Fruit fly (Drosophila melanogaster) whole organism, embryonic: ENCODE measurements around the gene CG15043.

Source experiments
- Awh ChIP-seq: fragments of 200-800 bp; sonication (Bioruptor generic); IDR thresholded peaks from 2 replicates; pipeline ENCODE4, ENCODE4 v1.3.6; 2022; ENCODE audit warnings: missing biosample characterization, missing genetic modification characterization
- BtbVII ChIP-seq: fragments of 200-800 bp; sonication (Bioruptor generic); optimal IDR thresholded peaks from 3 replicates; lab custom pipeline; 2017; ENCODE audit warnings: missing biosample characterization, mild to moderate bottlenecking, missing genetic modification characterization
- CG10366 ChIP-seq: fragments of 200-800 bp; sonication (Bioruptor generic); IDR thresholded peaks from 2 replicates; pipeline ENCODE4 v1.3.6; 2022; ENCODE audit warnings: missing biosample characterization, missing genetic modification characterization
- CG10462 ChIP-seq: fragments of 200-800 bp; sonication (Bioruptor generic); optimal IDR thresholded peaks from 2 replicates; lab custom pipeline; 2016; ENCODE audit warnings: missing biosample characterization, missing genetic modification characterization
- CG14965 ChIP-seq: fragments of 200-800 bp; sonication (Bioruptor generic); optimal IDR thresholded peaks from 2 replicates; lab custom pipeline; 2016; ENCODE audit warnings: missing biosample characterization, missing genetic modification characterization, borderline replicate concordance
- CG15514 ChIP-seq: fragments of 200-800 bp; sonication (Bioruptor generic); optimal IDR thresholded peaks from 3 replicates; lab custom pipeline; 2017; ENCODE audit warnings: missing biosample characterization, missing genetic modification characterization, mild to moderate bottlenecking, moderate library complexity, missing genetic modification reagents
- CG17829 ChIP-seq: fragments of 200-800 bp; optimal IDR thresholded peaks from 2 replicates; lab custom pipeline; 2019; ENCODE audit warnings: missing biosample characterization, mild to moderate bottlenecking, missing genetic modification characterization, moderate library complexity
- CG31441 ChIP-seq: fragments of 200-800 bp; sonication (Bioruptor generic); IDR thresholded peaks from 2 replicates; pipeline ENCODE4 v1.3.6; 2022; ENCODE audit warnings: missing biosample characterization, missing genetic modification characterization
- CG3281 ChIP-seq: fragments of 200-800 bp; sonication (Bioruptor generic); optimal IDR thresholded peaks from 3 replicates; lab custom pipeline; 2017; ENCODE audit warnings: missing biosample characterization, mild to moderate bottlenecking, missing genetic modification characterization
- CG3407 ChIP-seq: fragments of 200-800 bp; sonication (Bioruptor generic); optimal IDR thresholded peaks from 2 replicates; lab custom pipeline; 2018; ENCODE audit warnings: missing biosample characterization, mild to moderate bottlenecking, missing genetic modification characterization
- CG6654 ChIP-seq: fragments of 200-800 bp; sonication (Bioruptor generic); optimal IDR thresholded peaks from 2 replicates; lab custom pipeline; 2017; ENCODE audit warnings: missing biosample characterization, mild to moderate bottlenecking, missing genetic modification characterization
- CG7928 ChIP-seq: fragments of 200-800 bp; sonication (Bioruptor generic); optimal IDR thresholded peaks from 2 replicates; lab custom pipeline; 2017; ENCODE audit warnings: missing biosample characterization, mild to moderate bottlenecking, missing genetic modification characterization
- CG9215 ChIP-seq: fragments of 200-800 bp; sonication (Bioruptor generic); IDR thresholded peaks from 2 replicates; pipeline ENCODE4 v1.3.6; 2022; ENCODE audit warnings: missing biosample characterization, missing genetic modification characterization
- Dbx ChIP-seq: fragments of 200-800 bp; sonication (Bioruptor generic); IDR thresholded peaks from 3 replicates; pipeline ENCODE4 v1.3.6; 2022; ENCODE audit warnings: missing biosample characterization, missing genetic modification characterization
- Elba2 ChIP-seq: fragments of 200-800 bp; sonication (Bioruptor generic); optimal IDR thresholded peaks from 3 replicates; lab custom pipeline; 2016; ENCODE audit warnings: missing biosample characterization, missing genetic modification characterization
- H15 ChIP-seq: fragments of 200-800 bp; sonication (Bioruptor generic); IDR thresholded peaks from 3 replicates; pipeline ENCODE4 v1.3.6; 2022; ENCODE audit warnings: missing biosample characterization, missing genetic modification characterization
- HHEX ChIP-seq: fragments of 200-800 bp; sonication (Bioruptor generic); optimal IDR thresholded peaks from 3 replicates; lab custom pipeline; 2017; ENCODE audit warnings: missing biosample characterization, mild to moderate bottlenecking, missing genetic modification characterization, missing genetic modification reagents
- HmgZ ChIP-seq: fragments of 200-800 bp; sonication (Bioruptor generic); optimal IDR thresholded peaks from 2 replicates; lab custom pipeline; 2018; ENCODE audit warnings: missing biosample characterization, mild to moderate bottlenecking, missing genetic modification characterization
- Hr78 ChIP-seq, 2 experiments: fragments of 200-800 bp in 1 of 2; fragments of >200 bp in 1 of 2; sonication (Bioruptor generic) in 1 of 2; optimal IDR thresholded peaks; 2 replicates each; lab custom pipeline; 2017 to 2019; ENCODE audit warnings: missing biosample characterization in 2 of 2, missing genetic modification characterization in 2 of 2, mild to moderate bottlenecking in 1 of 2, moderate library complexity in 1 of 2
- Hsf ChIP-seq: fragments of 200-800 bp; sonication (Bioruptor generic); optimal IDR thresholded peaks from 3 replicates; lab custom pipeline; 2016; ENCODE audit warnings: missing biosample characterization, missing genetic modification characterization
- Kr ChIP-seq: fragments of 200-800 bp; sonication (Bioruptor generic); optimal IDR thresholded peaks from 2 replicates; lab custom pipeline; 2017; ENCODE audit warnings: missing biosample characterization, mild to moderate bottlenecking, missing genetic modification characterization
- Med ChIP-seq: fragments of 200-800 bp; sonication (Bioruptor generic); peaks from one replicate; lab custom pipeline; 2016; ENCODE audit warnings: missing biosample characterization, missing genetic modification characterization, mild to moderate bottlenecking, inconsistent platforms, moderate library complexity
- Neu2 ChIP-seq: fragments of 200-800 bp; sonication (Bioruptor generic); optimal IDR thresholded peaks from 3 replicates; lab custom pipeline; 2016; ENCODE audit warnings: missing biosample characterization, missing genetic modification characterization, borderline replicate concordance
- Optix ChIP-seq: fragments of 200-800 bp; sonication (Bioruptor generic); IDR thresholded peaks from 3 replicates; pipeline ENCODE4 v1.3.6; 2022; ENCODE audit warnings: missing biosample characterization, missing genetic modification characterization
- Pdp1 ChIP-seq, 2 experiments: fragments of 200-800 bp; sonication (Bioruptor generic); optimal IDR thresholded peaks; 3 replicates each; lab custom pipeline; 2016; ENCODE audit warnings: missing biosample characterization in 2 of 2, missing genetic modification characterization in 2 of 2, mild to moderate bottlenecking in 1 of 2, moderate library complexity in 1 of 2
- Rfx ChIP-seq: fragments of 200-800 bp; sonication (Bioruptor generic); IDR thresholded peaks from 2 replicates; pipeline ENCODE4 v1.3.6; 2022; ENCODE audit warnings: missing biosample characterization, missing genetic modification characterization
- Vsx1 ChIP-seq: fragments of 200-800 bp; sonication (Bioruptor generic); optimal IDR thresholded peaks from 2 replicates; lab custom pipeline; 2017; ENCODE audit warnings: missing biosample characterization, mild to moderate bottlenecking, missing genetic modification characterization, missing genetic modification reagents
- ac ChIP-seq: fragments of 200-800 bp; sonication (Bioruptor generic); optimal IDR thresholded peaks from 3 replicates; lab custom pipeline; 2017; ENCODE audit warnings: missing biosample characterization, mild to moderate bottlenecking, missing genetic modification characterization
- ara ChIP-seq: fragments of 200-800 bp; sonication (Bioruptor generic); IDR thresholded peaks from 2 replicates; pipeline ENCODE4 v1.3.6; 2022; ENCODE audit warnings: missing biosample characterization, missing genetic modification characterization
- bsh ChIP-seq, 2 experiments: fragments of 200-800 bp; sonication (Bioruptor generic); optimal IDR thresholded peaks; 2 replicates each; lab custom pipeline; 2017 to 2018; ENCODE audit warnings: mild to moderate bottlenecking in 2 of 2, missing biosample characterization in 2 of 2, missing genetic modification characterization in 2 of 2, moderate library complexity in 1 of 2
- btn ChIP-seq: fragments of 200-800 bp; sonication (Bioruptor generic); optimal IDR thresholded peaks from 2 replicates; lab custom pipeline; 2016; ENCODE audit warnings: missing biosample characterization, missing genetic modification characterization
- dysf ChIP-seq: fragments of 200-800 bp; sonication (Bioruptor generic); IDR thresholded peaks from 3 replicates; pipeline ENCODE4 v1.3.6; 2022; ENCODE audit warnings: missing biosample characterization, missing genetic modification characterization
- fd102C ChIP-seq: fragments of 200-800 bp; sonication (Bioruptor generic); optimal IDR thresholded peaks from 2 replicates; lab custom pipeline; 2018; ENCODE audit warnings: missing biosample characterization, mild to moderate bottlenecking, missing genetic modification characterization, moderate library complexity
- fd3F ChIP-seq: fragments of 200-800 bp; sonication (Bioruptor generic); optimal IDR thresholded peaks from 2 replicates; lab custom pipeline; 2018; ENCODE audit warnings: missing biosample characterization, mild to moderate bottlenecking, missing genetic modification characterization, moderate library complexity
- gcm ChIP-seq: fragments of 200-800 bp; sonication (Bioruptor generic); optimal IDR thresholded peaks from 2 replicates; lab custom pipeline; 2019; ENCODE audit warnings: missing biosample characterization, mild to moderate bottlenecking, missing genetic modification characterization, moderate library complexity
- gro ChIP-seq: fragments of 200-800 bp; sonication (Bioruptor generic); optimal IDR thresholded peaks from 2 replicates; lab custom pipeline; 2016; ENCODE audit warnings: missing biosample characterization, missing genetic modification characterization
- jumu ChIP-seq: fragments of 200-800 bp; sonication (Bioruptor generic); optimal IDR thresholded peaks from 3 replicates; lab custom pipeline; 2016; ENCODE audit warnings: missing biosample characterization, missing genetic modification characterization
- maf-S ChIP-seq: fragments of 200-800 bp; sonication (Bioruptor generic); optimal IDR thresholded peaks from 2 replicates; lab custom pipeline; 2016; ENCODE audit warnings: missing biosample characterization, missing genetic modification characterization
- pnt ChIP-seq: fragments of 200-800 bp; sonication (Bioruptor generic); optimal IDR thresholded peaks from 3 replicates; lab custom pipeline; 2016; ENCODE audit warnings: missing biosample characterization, missing genetic modification characterization
- schlank ChIP-seq: fragments of 200-800 bp; sonication (Bioruptor generic); optimal IDR thresholded peaks from 2 replicates; lab custom pipeline; 2018; ENCODE audit warnings: missing biosample characterization, mild to moderate bottlenecking, missing genetic modification characterization
- sd ChIP-seq: fragments of 200-800 bp; sonication (Bioruptor generic); optimal IDR thresholded peaks from 3 replicates; lab custom pipeline; 2018; ENCODE audit warnings: missing biosample characterization, mild to moderate bottlenecking, missing genetic modification characterization, moderate library complexity
- so ChIP-seq: fragments of 200-800 bp; sonication (Bioruptor generic); IDR thresholded peaks from 3 replicates; pipeline ENCODE4 v1.3.6; 2022; ENCODE audit warnings: missing biosample characterization, missing genetic modification characterization
- sug ChIP-seq: fragments of 200-800 bp; optimal IDR thresholded peaks from 2 replicates; lab custom pipeline; 2019; ENCODE audit warnings: missing biosample characterization, mild to moderate bottlenecking, missing genetic modification characterization, moderate library complexity
- unpg ChIP-seq: fragments of 200-800 bp; sonication (Bioruptor generic); optimal IDR thresholded peaks from 3 replicates; lab custom pipeline; 2018; ENCODE audit warnings: missing biosample characterization, mild to moderate bottlenecking, missing genetic modification characterization, moderate library complexity

Gene CG15043

DNA sequence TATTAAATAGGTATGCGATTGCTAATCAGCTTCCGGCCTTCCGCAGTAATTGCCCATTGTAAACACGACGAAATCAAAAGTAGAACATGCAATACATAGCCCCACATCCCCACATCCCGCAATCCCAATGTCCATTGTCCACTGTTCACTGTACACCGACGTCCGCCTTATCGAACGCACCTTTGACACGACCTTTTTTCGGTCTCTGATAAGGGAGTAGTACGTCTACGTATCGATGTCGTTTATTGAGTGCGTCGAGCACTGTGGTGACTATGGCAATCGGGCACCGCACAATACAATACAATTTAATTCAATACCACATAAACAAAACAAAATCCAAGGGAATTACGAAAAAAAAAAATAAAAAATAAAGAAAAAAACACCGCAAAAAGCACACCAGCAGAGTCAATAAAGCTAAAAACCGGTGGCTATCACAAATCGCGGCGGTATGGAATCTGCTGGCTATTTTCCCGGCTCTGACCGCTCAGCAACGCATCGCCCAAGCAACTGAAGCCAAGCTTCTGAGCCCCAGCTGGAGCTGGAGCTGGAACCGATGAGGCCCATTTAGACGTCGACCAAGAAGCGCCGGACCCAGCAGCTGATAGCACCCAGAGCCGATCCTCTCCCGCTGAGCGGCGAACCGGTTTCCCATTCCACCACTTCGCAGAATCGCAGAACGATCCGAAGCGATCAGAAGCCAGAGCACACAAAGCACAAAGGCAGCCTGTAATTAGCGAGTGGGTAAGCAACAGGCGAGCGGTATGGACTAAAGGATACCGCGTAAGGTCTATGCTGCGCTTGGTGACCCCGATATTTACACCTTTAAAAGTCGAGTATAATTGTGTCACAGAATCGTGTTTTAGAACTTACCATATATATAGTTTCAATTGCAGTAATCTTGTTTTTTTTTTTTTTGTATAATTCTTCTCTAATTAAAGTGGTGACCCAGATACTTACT is 10.4 kb downstream of the CG15043 start, which contains the start of gene Hayan (continued):
- no peak for TF ChIP-seq CG10462 (GFP tag; lab: Kevin White, UChicago)
- no peak for TF ChIP-seq CG3407 (GFP tag; lab: Kevin White, UChicago)
- no peak for TF ChIP-seq Elba2 (GFP tag; lab: Kevin White, UChicago)
- no peak for TF ChIP-seq gcm
- no peak for TF ChIP-seq BtbVII (GFP tag; lab: Kevin White, UChicago)
- no peak for TF ChIP-seq jumu (GFP tag; lab: Kevin White, UChicago)
- no peak for TF ChIP-seq dysf (GFP tag; lab: Robert Waterston, UW)
- peak; percentile 76 for TF ChIP-seq sug (tag; lab: Kevin White, UChicago)
- no peak for TF ChIP-seq fd3F
- no peak for TF ChIP-seq so (GFP tag; lab: Robert Waterston, UW)
- no peak for TF ChIP-seq ac (GFP tag; lab: Kevin White, UChicago)
- no peak for TF ChIP-seq Neu2
- no peak for TF ChIP-seq CG17829
- TF ChIP-seq Pdp1 (GFP tag; optimal IDR thresholded peaks at IDR 0.05; lab: Kevin White, UChicago), result peak in 1 of 2 experiments; percentile 17
- no peak for TF ChIP-seq ara (GFP tag; lab: Robert Waterston, UW)
- no peak for TF ChIP-seq sd
- no peak for TF ChIP-seq HmgZ (tag; lab: Kevin White, UChicago)
- peak; percentile 44 for TF ChIP-seq Med
- TF ChIP-seq bsh (GFP tag; optimal IDR thresholded peaks at IDR 0.05; lab: Kevin White, UChicago), result peak in 1 of 2 experiments; percentile 25
- no peak for TF ChIP-seq Optix (GFP tag; lab: Robert Waterston, UW)

- no peak for TF ChIP-seq HHEX (GFP tag; lab: Kevin White, UChicago)
- no peak for TF ChIP-seq pnt (GFP tag; lab: Kevin White, UChicago)
- no peak for TF ChIP-seq CG9215
- TF ChIP-seq btn (GFP tag; lab: Kevin White, UChicago), result no peak
- TF ChIP-seq H15 (GFP tag; lab: Robert Waterston, UW), result no peak
- TF ChIP-seq maf-S (GFP tag; lab: Kevin White, UChicago), result no peak
- no peak for TF ChIP-seq Hsf
- no peak for TF ChIP-seq sd
- no peak for TF ChIP-seq CG10366
- no peak for TF ChIP-seq Awh
- TF ChIP-seq CG6654 (GFP tag; lab: Kevin White, UChicago), result no peak
- TF ChIP-seq Rfx (GFP tag; lab: Robert Waterston, UW), result no peak
- no peak for TF ChIP-seq CG14965 (GFP tag; lab: Kevin White, UChicago)
- TF ChIP-seq, all 482 proteins: peak for 0
Measured at dm6 chrX:18482537-18482936, 11.4 kb downstream of the CG15043 start.

dm6 chrX:18479307-18480134 is 14.4 kb downstream of the CG15043 start, which contains the start of gene CG32547:
Gene CG32547 (minus strand): TSS chrX:18479487.
- TF ChIP-seq Hr78 (GFP tag; optimal IDR thresholded peaks at IDR 0.05; lab: Kevin White, UChicago), result peak in 1 of 2 experiments; percentile 14
- TF ChIP-seq fd102C (GFP tag; lab: Kevin White, UChicago), result no peak
- TF ChIP-seq gro, result no peak
- TF ChIP-seq Kr (GFP tag; lab: Kevin White, UChicago), result no peak
- peak in 1 of 2 experiments; percentile 9 for TF ChIP-seq bsh (GFP tag; optimal IDR thresholded peaks at IDR 0.05; lab: Kevin White, UChicago)
- peak; percentile 33; the same call in 1 of the 3 replicates for TF ChIP-seq dysf (GFP tag; lab: Robert Waterston, UW)
- peak; percentile 90 for TF ChIP-seq CG7928 (GFP tag; lab: Kevin White, UChicago)
- TF ChIP-seq Rfx (GFP tag; lab: Robert Waterston, UW), result peak; percentile 17; the same call in 1 of the 2 replicates
- TF ChIP-seq ac (GFP tag; lab: Kevin White, UChicago), result no peak
- TF ChIP-seq unpg (GFP tag; lab: Kevin White, UChicago), result peak; percentile 1
- TF ChIP-seq CG15514, result peak; percentile 30
- no peak for TF ChIP-seq Vsx1 (GFP tag; lab: Kevin White, UChicago)
- no peak for TF ChIP-seq schlank
- 0 out of 3 replicates have a peak, but pooled peaks have one; percentile 7 for TF ChIP-seq Dbx
- peak; percentile 16; the same call in 1 of the 2 replicates for TF ChIP-seq CG31441
- TF ChIP-seq CG3281, result peak; percentile 10
